Fruit fly (Drosophila melanogaster): ENCODE measurements around the gene Jon99Fii.

Gene Jon99Fii

dm6 chr3R:30474667-30475213 lies 13.0 kb downstream of the Jon99Fii start:
- TF ChIP-seq CG8478 (optimal IDR thresholded peaks at IDR 0.05) (no peak), Dll (optimal IDR thresholded peaks at IDR 0.05) (no peak), pan (optimal IDR thresholded peaks at IDR 0.05) (no peak), psq (optimal IDR thresholded peaks at IDR 0.05) (no peak), EcR (GFP tag; optimal IDR thresholded peaks at IDR 0.05) (no peak), usp (GFP tag; optimal IDR thresholded peaks at IDR 0.05) (no peak)

dm6 chr3R:30472331-30472730 lies 15.4 kb downstream of the Jon99Fii start:
- no peak for TF ChIP-seq Dll (optimal IDR thresholded peaks at IDR 0.05)

dm6 chr3R:30470690-30471089 lies 17.0 kb downstream of the Jon99Fii start:
- TF ChIP-seq CG8478 (optimal IDR thresholded peaks at IDR 0.05) (no peak), pan (optimal IDR thresholded peaks at IDR 0.05) (no peak), psq (optimal IDR thresholded peaks at IDR 0.05) (no peak), usp (GFP tag; optimal IDR thresholded peaks at IDR 0.05) (no peak), EcR (GFP tag; optimal IDR thresholded peaks at IDR 0.05) (no peak), Dll (optimal IDR thresholded peaks at IDR 0.05) (no peak)

- TF ChIP-seq Dll (optimal IDR thresholded peaks at IDR 0.05), result no peak
- no peak for TF ChIP-seq EcR (GFP tag; optimal IDR thresholded peaks at IDR 0.05)
- no peak for TF ChIP-seq pan (optimal IDR thresholded peaks at IDR 0.05)
- TF ChIP-seq usp (GFP tag; optimal IDR thresholded peaks at IDR 0.05), result no peak
- no peak for TF ChIP-seq CG8478 (optimal IDR thresholded peaks at IDR 0.05)
- TF ChIP-seq psq (optimal IDR thresholded peaks at IDR 0.05), result no peak
These were observed 20.7 kb downstream of the Jon99Fii start for dm6 chr3R:30467062-30467461.

dm6 chr3R:30466515-30466914 lies 21.2 kb downstream of the Jon99Fii start:
- no peak for TF ChIP-seq CG8478 (optimal IDR thresholded peaks at IDR 0.05)
- TF ChIP-seq usp (GFP tag; optimal IDR thresholded peaks at IDR 0.05), result no peak
- TF ChIP-seq Dll (optimal IDR thresholded peaks at IDR 0.05), result no peak
- TF ChIP-seq psq (optimal IDR thresholded peaks at IDR 0.05), result no peak
- TF ChIP-seq EcR (GFP tag; optimal IDR thresholded peaks at IDR 0.05), result no peak
- no peak for TF ChIP-seq pan (optimal IDR thresholded peaks at IDR 0.05)

- TF ChIP-seq pan (optimal IDR thresholded peaks at IDR 0.05), result no peak
These were observed 21.8 kb downstream of the Jon99Fii start, which contains the start of gene PH4alphaEFB for dm6 chr3R:30465775-30466494. Gene PH4alphaEFB, plus strand, starts transcription at chr3R:30466050.

- TF ChIP-seq Dll (optimal IDR thresholded peaks at IDR 0.05) (no peak), psq (optimal IDR thresholded peaks at IDR 0.05) (no peak), usp (GFP tag; optimal IDR thresholded peaks at IDR 0.05) (no peak), EcR (GFP tag; optimal IDR thresholded peaks at IDR 0.05) (no peak), CG8478 (optimal IDR thresholded peaks at IDR 0.05) (no peak)
These were observed 23.5 kb downstream of the Jon99Fii start for dm6 chr3R:30464244-30464643.

dm6 chr3R:30461608-30462243 lies 26.0 kb downstream of the Jon99Fii start:
- no peak for TF ChIP-seq pan (optimal IDR thresholded peaks at IDR 0.05)
- no peak for TF ChIP-seq Dll (optimal IDR thresholded peaks at IDR 0.05)
- TF ChIP-seq psq (optimal IDR thresholded peaks at IDR 0.05), result no peak
- TF ChIP-seq CG8478 (optimal IDR thresholded peaks at IDR 0.05), result no peak
- no peak for TF ChIP-seq EcR (GFP tag; optimal IDR thresholded peaks at IDR 0.05)
- TF ChIP-seq usp (GFP tag; optimal IDR thresholded peaks at IDR 0.05), result no peak

dm6 chr3R:30460187-30460586 lies 27.5 kb downstream of the Jon99Fii start:
- TF ChIP-seq CG8478 (optimal IDR thresholded peaks at IDR 0.05) (no peak), Dll (optimal IDR thresholded peaks at IDR 0.05) (no peak), usp (GFP tag; optimal IDR thresholded peaks at IDR 0.05) (no peak), psq (optimal IDR thresholded peaks at IDR 0.05) (no peak), pan (optimal IDR thresholded peaks at IDR 0.05) (no peak), EcR (GFP tag; optimal IDR thresholded peaks at IDR 0.05) (no peak)

dm6 chr3R:30459066-30459935 lies 28.4 kb downstream of the Jon99Fii start, which contains the start of the genes CG2224 and CDase:
Gene CG2224, minus strand, starts transcription at chr3R:30459300.
Gene CDase, plus strand, starts transcription at chr3R:30459521.
- no peak for TF ChIP-seq usp (GFP tag; optimal IDR thresholded peaks at IDR 0.05)
- no peak for TF ChIP-seq pan (optimal IDR thresholded peaks at IDR 0.05)
- TF ChIP-seq Dll (optimal IDR thresholded peaks at IDR 0.05), result no peak
- TF ChIP-seq EcR (GFP tag; optimal IDR thresholded peaks at IDR 0.05), result no peak
- no peak for TF ChIP-seq CG8478 (optimal IDR thresholded peaks at IDR 0.05)
- no peak for TF ChIP-seq psq (optimal IDR thresholded peaks at IDR 0.05)

dm6 chr3R:30455817-30456544 lies 31.7 kb downstream of the Jon99Fii start, which contains the start of gene aralar1:
Gene aralar1, minus strand, starts transcription at chr3R:30455867.
- TF ChIP-seq EcR (GFP tag; optimal IDR thresholded peaks at IDR 0.05), result no peak

Measured in whole organism.